Fruit fly (Drosophila melanogaster) whole organism, larva: Measurements from ENCODE around the gene Acbp1.

Experiments
- noc ChIP-seq: fragments of 200-800 bp; sonication (Bioruptor generic); optimal IDR thresholded peaks from 3 replicates; lab custom pipeline; 2019; ENCODE audit warnings: missing biosample characterization, mild to moderate bottlenecking, missing genetic modification characterization, moderate library complexity

The Acbp1 gene

DNA sequence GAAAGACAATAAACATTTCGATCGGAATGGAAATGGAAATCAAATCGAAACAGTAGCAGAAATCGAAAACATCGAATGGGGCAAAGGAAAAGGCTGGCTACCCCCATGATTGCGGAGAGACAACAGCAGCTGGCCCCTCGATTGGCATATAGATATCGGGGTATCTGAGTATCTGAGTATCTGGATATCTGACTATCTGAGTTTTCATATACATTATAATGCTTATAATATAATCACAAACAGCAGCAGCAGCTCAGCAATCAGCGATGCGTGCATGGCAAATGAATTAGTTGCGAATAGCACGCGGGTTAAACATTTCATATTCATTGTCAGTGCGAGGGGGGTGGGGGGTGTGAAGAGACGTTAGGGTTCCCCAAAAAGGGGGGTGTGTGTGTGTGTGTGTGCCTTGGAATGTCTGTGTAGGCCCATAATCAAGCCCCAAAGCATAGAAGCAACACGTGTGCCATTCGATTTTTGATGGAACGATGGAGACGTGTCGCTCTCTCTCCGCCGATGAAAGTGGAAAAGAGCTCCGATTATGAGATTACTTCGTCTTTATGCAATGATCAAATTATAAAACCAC lies 8.4 kb upstream of the Acbp1 start:
- no peak for TF ChIP-seq noc

DNA sequence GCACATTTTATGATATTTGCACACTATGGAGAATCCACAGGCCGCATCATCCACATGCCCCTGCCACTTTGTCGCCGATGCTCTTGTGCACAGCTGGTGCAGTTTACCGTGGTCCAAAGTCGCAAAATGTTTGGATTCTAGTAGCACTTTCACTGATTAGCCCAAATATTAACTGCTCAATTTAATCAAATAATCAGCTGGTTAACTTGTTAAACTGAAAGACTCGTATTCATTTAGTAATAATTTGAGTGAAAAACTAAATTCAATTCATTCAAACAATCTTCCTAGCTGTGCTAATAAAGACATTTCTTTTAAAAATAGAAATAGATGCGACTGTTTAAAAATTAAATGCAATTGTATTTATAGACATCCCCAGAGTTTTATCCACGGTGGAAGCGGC lies 5.8 kb upstream of the Acbp1 start:
- no peak for TF ChIP-seq noc

DNA sequence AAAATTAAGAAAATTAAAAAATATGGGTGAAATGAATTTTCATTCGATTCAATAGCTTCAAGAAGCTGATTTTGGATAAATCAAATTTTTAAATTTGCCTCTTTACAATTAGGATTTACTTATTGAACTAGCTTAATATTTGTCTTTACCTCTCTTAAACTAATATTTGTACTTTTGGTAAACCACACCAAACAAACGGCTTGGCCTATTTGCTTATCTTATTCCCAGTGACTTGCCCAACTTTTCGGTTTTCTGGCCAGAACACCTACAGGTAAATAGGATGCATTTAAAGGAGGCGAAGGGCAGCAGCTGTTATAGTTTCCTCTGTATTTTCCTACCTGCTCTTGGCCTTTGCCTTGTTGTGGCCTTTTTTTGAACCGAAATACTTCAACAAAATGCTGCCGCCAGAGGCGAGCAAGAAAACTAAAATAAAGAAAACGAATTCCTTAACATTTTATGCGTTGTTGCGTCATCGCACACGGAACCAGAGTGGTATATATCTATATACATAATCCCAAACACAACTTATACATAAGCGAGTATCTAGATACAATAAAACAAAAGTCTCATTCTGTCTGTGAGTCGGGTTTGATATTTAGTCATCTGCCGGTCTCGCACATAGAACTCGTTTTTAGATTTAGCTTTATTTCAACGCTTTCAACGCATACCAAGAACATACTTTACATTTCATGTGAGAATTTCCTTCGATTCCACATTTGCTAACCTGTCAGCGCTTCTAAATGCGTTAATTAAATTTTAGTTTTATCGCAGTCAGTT lies 3.7 kb upstream of the Acbp1 start:
- TF ChIP-seq noc: no peak

DNA sequence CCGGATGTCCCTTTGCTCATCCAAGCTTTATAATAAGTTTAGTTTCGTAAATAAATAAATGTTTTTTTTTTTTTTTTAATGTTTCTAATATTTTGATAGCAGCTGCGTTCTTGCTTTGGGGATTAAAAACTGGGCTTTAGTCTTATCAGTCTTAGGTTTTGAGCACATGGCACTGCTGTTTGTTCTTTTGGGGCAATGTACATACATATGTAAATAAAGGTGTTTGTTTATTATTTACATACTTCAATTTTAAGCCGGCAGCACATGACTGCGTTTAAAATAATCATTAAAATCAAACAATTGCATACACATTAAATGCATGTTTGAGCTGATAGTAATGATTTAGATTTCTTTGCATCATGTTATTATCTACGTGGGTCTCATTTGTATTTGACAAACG lies 2.0 kb upstream of the Acbp1 start:
- no peak for TF ChIP-seq noc

DNA sequence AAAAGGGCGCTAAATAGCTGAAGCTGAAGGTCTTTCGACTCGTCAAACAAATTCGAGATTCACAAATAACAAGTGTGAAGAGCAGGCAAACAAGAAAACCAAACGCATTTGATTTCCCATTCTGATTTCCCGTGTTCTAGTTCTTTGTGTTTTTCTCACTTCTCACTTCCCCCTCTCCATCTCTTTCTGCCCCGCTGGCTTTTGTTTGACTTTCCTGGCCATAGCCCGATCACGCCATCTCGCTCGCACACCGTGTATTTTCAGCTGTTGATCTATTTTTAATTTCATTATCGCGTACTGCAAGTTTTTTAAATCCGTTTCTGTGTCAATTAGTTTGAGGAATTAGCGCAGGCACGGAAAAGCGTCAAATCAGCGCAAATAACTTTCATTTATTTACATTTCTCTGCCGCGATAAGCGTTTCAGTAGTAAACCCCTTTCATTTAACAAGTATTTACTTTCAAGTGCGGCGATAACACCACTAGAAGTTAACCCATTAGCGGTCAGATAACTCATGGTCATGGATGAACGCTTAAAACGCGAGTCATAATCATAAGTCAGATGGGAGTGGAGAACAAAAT lies 1.4 kb upstream of the Acbp1 start:
- TF ChIP-seq noc: peak; percentile 65

DNA sequence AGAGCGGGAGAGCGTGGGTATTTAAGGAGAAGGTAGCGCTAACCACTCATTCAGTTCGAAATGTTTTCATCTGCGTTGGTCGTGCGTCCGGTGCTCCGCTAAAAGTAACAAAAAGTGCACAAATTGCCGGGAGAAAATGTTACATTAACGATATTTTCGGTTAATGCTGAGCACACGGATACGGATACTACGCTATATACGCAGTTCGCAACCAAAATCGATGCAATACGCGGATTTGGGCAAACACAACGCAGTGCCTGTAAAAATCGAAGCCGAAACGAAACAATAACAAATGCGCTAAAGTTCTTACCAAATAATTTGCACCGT lies 736 bp upstream of the Acbp1 start, which contains the start of gene Piezo:
TSS of gene Piezo (plus strand) at position 49 of the 327 bp plus-strand sequence.
- TF ChIP-seq noc: no peak

DNA sequence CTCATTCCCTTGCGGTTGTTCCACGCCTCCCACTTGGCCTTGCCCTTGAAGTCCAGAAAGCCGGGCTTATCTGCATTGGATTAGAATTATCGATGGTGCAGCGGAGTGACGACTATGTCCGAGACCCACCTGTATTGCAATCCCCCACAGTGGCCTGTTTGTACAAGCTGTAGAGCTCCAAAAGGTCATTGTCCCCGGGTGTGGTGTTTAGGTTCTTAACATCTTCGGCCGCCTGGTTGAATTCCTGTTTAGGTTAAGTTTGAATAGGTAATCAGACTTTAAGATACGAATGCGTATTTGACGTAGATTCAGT lies 302 bp downstream of the Acbp1 start:
- no peak for TF ChIP-seq noc

DNA sequence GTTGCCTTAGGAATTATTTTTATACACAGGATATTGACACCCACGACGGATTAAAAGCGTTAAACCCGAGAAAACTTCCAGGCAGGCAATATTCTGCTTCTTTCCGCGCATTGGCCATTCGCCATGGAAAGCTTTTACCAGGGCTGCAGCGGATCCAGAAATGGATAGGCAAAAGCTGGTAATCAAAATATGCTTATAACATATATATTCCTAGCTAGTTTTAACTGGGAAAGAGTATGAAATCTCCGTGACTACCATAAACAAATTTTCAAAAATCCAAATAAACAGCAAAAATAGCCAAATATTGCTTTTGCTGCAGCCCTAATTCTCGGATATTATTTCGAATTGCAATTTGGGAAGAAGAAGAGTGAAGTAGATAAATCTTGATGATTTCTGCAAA lies 2.8 kb downstream of the Acbp1 start, which contains the start of the genes PAPLA1 and Rbsn-5:
TSS of gene PAPLA1 (minus strand) at position 141 of the 400 bp plus-strand sequence.
TSS of gene Rbsn-5 (plus strand) at position 335 of the 400 bp plus-strand sequence.
- TF ChIP-seq noc: peak; percentile 93

DNA sequence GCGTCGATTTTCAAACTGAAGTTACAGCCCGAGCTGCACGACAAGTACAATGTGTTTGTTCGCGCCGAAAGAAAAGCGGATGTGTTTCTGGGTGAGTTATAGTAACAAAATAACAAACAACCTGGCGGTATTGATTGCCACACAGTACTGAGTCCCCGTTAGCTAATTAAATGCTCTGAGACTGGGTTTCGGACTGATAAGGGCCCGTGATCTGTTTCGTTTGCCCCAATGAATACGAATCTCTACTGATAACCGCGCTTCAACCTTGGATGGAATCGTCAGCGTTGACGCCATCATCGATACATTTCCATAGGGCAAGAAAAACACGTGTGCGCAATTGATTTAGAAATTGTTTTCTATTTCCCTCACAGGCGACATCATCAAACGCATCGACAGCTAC lies 5.1 kb downstream of the Acbp1 start:
- no peak for TF ChIP-seq noc

DNA sequence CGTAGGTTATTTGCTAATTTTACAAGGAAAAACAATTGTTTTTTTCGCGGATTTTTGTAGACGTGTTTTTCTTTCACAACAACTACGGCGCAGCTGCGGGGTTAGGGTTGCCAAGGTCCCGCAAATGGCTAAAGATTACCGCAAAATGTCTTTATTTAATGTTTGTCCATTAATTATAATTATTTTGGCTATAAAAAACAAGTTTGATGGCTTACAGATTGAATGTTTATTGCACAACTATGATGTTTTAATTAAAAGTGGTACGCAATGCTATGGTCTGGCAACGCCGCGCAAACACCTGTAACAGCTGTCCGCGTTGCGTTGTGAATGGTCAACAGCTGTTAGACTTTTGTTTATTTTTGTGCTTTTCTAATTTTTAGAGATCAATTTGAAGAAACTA lies 5.6 kb downstream of the Acbp1 start:
- TF ChIP-seq noc: peak; percentile 73

DNA sequence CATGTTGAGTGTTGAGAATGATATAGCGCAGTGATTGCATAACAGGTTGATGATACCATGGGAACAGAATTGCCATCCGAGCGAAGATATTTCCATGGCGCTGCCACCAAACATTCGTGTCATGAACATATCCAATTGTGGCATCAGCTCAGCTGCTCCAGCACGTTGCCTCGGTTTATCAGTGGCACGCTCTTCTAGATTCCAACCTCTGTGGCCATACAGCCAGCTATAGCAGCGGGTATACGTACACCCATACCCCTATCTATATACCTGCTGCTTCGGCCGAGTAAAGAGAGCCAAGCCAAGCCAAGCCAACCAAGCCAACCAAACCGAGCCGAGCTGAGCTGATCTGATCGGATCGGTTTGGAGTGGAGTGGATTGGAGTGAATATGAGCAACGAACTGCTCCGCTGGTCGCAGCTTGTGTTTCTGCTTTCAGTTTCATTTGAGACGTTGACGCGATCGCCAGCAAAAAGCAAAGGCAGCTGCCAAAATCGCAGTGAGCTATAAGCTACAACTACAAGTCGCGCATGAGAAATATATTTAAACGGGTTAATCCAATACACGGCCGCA lies 13.7 kb downstream of the Acbp1 start:
- no peak for TF ChIP-seq noc

DNA sequence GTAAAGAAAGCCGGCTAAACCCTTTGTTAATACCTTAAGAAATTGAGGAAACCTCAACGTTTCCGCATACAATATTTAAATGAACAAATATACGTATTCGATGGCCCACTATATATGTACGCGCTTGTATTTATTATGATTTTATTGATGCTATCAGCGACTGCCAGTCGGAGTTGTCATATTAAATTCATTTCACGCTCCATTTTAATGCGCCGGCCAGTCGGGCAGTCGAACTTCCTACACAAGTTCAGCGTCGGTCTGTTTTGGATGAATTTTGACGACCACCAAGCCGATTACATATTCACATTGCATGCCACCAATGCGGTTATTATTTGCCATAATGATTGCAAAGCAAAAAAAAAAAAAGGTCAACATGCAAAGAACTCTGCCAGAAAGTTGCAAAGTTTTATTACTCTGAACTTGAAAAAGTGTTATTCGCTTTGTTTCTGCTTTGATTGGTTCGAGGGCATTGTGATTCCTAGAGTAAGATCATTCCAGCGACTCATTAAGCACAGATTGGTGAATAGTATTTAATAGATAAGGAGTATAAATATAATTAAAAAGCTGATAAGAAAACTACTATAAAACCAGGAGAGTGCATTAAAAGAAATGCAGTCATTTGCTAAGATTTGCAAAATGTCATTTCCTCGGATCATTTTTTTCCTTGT lies 15.1 kb downstream of the Acbp1 start, which contains the start of gene CG31606:
TSS of gene CG31606 (plus strand) at position 618 of the 668 bp plus-strand sequence.
- no peak for TF ChIP-seq noc

DNA sequence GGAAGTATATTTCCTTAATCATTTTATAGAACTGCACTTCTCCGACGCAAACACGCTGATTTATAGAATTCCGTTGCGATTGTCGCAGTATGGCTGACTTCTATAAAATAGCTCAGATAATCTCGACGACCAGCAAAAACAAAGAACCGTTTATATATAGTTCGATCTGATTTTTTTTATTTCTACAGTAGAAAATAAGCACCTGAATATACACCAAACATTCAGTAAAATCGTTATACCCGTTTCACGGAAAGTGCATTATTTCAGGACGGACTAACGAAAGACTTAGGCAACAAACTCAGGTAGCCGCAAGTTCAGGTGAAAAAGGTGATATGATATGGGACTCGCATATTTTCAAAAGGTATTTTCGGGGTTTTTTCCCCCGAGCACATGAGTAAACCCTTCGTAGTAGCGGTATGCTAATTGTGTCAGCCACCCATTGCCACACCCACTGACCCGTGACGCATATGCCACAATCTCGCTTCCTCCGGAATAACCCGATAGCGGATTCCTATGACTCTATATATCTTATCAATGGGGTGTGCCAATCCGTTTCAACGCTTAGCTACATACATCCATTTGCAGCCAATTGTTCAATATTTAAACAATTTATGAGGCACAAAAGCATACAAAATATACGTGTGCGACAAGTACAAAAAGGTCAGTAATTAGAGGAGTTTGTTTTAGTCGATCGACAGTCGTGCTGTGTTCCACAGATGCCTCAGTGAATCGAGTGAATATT lies 17.0 kb downstream of the Acbp1 start, which contains the start of the genes CG42763 and CG43394:
TSS of gene CG42763 (minus strand) at position 41 of the 742 bp plus-strand sequence.
TSS of gene CG43394 (plus strand) at position 692 of the 742 bp plus-strand sequence.
- no peak for TF ChIP-seq noc

DNA sequence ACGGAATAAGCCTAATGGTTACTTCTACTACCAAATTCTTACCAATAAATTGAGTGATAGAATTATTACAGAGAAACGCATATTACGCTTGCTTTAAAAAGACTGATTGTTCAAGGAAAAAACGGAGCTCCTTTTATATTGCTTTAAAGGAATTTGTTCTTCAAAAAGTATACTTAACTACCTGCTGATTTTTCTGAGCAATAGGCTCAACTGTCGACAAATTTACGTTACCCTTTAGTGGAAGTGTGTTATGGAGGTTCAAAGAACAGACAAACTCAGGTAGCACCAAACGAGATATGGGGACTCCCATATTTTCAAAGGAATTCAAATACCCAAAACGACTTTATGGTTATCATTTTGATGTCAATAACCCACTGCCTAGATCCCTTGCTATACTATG lies 18.3 kb downstream of the Acbp1 start, which contains the start of gene CG42762:
TSS of gene CG42762 (minus strand) at position 101 of the 400 bp plus-strand sequence.
- TF ChIP-seq noc: no peak

DNA sequence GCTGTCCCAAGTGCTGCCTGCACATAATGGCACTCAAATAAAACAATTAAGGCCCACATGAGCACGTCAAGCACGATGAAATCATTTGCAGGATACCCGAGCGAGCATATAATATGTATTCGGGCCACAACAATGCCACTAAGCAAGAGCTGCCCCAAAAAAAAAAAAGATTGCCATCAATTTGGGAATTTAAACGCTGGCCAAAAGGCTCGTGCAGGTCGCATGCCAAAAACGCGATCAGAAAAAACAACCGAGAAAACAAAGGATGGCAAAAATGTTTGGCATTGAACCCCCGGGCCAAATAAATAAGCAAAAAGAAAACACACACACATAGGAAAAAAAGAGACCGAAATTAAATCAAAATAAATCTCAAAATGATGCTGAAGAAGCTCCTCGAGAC lies 19.5 kb downstream of the Acbp1 start:
- no peak for TF ChIP-seq noc

DNA sequence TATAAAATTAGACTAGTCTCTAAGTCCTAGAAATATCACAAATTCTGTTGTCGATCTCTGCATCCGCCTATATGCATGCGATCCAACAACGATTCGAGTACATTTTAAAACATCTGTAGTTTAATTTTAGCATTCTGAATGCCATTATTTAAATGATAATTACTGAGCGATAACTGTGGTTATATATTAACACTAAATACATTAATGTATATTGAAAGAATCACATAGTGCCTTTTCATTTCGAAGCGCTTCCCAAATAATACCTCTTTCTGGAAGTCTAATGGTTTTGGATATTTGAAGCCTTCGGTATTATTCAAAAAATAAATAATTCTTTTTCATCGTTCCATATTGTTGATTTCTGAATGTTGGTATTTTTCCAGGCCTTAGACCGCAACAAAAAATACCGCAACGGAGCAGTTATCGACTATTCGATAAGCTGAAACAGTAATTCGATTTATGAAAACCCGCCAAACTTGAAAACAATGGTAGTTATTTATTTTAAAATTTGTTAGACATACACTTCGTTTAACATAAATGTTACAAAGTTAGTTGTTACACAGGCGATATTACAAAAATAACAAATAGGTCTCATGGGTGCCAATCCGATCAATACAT lies 28.4 kb downstream of the Acbp1 start:
- no peak for TF ChIP-seq noc
